Worm (Caenorhabditis elegans) whole organism, L1 larva: Measurements from ENCODE around the gene egrh-3.

Experiments used
- C16A3.4 ChIP-seq: fragments of 150-350 bp; optimal IDR thresholded peaks from 2 replicates; lab custom pipeline; 2014; ENCODE audit warnings: missing biosample characterization, missing genetic modification characterization
- hlh-4 ChIP-seq: sonication (generic microtip); optimal IDR thresholded peaks from 2 replicates; lab custom pipeline; 2016; ENCODE audit warnings: mild to moderate bottlenecking, missing genetic modification characterization, missing compliant biosample characterization
- skn-1 ChIP-seq: fragments of 150-350 bp; optimal IDR thresholded peaks from 2 replicates; lab custom pipeline; 2014; ENCODE audit warnings: missing biosample characterization, missing genetic modification characterization
- snpc-4 ChIP-seq: fragments of 150-350 bp; optimal IDR thresholded peaks from 2 replicates; lab custom pipeline; 2014; ENCODE audit warnings: missing biosample characterization, missing genetic modification characterization
- unc-86 ChIP-seq: sonication (generic microtip); optimal IDR thresholded peaks from 2 replicates; lab custom pipeline; 2016; ENCODE audit warnings: missing genetic modification characterization, missing compliant biosample characterization
- vab-15 ChIP-seq: sonication (generic microtip); optimal IDR thresholded peaks from 2 replicates; lab custom pipeline; 2017; ENCODE audit warnings: missing genotype, mild to moderate bottlenecking, missing genetic modification characterization, missing compliant biosample characterization

ce11 chrIV:2634992-2635391 is 53.6 kb downstream of the egrh-3 start:
- TF ChIP-seq C16A3.4 (tag; lab: Kevin White, UChicago): no peak
- TF ChIP-seq hlh-4 (tag; lab: Kevin White, UChicago): no peak
- TF ChIP-seq vab-15: no peak
- TF ChIP-seq snpc-4 (tag; lab: Kevin White, UChicago): no peak
- no peak for TF ChIP-seq unc-86 (tag; lab: Kevin White, UChicago)
- no peak for TF ChIP-seq skn-1
